Worm (Caenorhabditis elegans) whole organism, L4 larva: ENCODE data around the gene srd-27.
A peak's percentile ranks its signal among the peaks of the same experiment; 100 is the strongest.
"Not testable (repeated sequence)": the region's sequence is repeated elsewhere in the genome, so short reads cannot be mapped to it uniquely, and the experiment has no call there.

ENCODE experiments used
- D1046.2 ChIP-seq: fragments of 200-800 bp; sonication (Bioruptor generic); IDR thresholded peaks from 2 replicates; pipeline ENCODE4 v1.3.6; 2022; ENCODE audit warnings: missing genetic modification characterization, missing compliant biosample characterization
- F10B5.3 ChIP-seq: sonication (generic microtip); optimal IDR thresholded peaks from 2 replicates; lab custom pipeline; 2016; ENCODE audit warnings: mild to moderate bottlenecking, missing genetic modification characterization, missing compliant biosample characterization
- F26F4.8 ChIP-seq: fragments of 200-800 bp; sonication (Bioruptor generic); conservative IDR thresholded peaks from 2 replicates; pipeline ENCODE4 v1.3.6; 2022; ENCODE audit warnings: missing genetic modification characterization, missing compliant biosample characterization
- F44E2.7 ChIP-seq: fragments of 200-800 bp; sonication (Bioruptor generic); IDR thresholded peaks from 2 replicates; pipeline ENCODE4 v2.1.2; 2022; ENCODE audit warnings: missing genetic modification characterization, missing compliant biosample characterization
- T26A8.4 ChIP-seq: fragments of 200-800 bp; sonication (Bioruptor generic); IDR thresholded peaks from 2 replicates; pipeline ENCODE4 v1.3.6; 2022; ENCODE audit warnings: missing genetic modification characterization, missing compliant biosample characterization
- Y105C5A.15 ChIP-seq: fragments of 200-800 bp; sonication (Bioruptor generic); IDR thresholded peaks from 2 replicates; pipeline ENCODE4 v1.3.6; 2022; ENCODE audit warnings: missing genetic modification characterization, missing compliant biosample characterization
- Y48G9A.11 ChIP-seq: fragments of 200-800 bp; sonication (Bioruptor generic); IDR thresholded peaks from 2 replicates; pipeline ENCODE4 v1.3.6; 2022; ENCODE audit warnings: missing genetic modification reagents, missing genetic modification characterization, missing compliant biosample characterization
- Y5F2A.4 ChIP-seq: fragments of 200-800 bp; sonication (Bioruptor generic); optimal IDR thresholded peaks from 2 replicates; lab custom pipeline; 2018; ENCODE audit warnings: mild to moderate bottlenecking, missing genetic modification characterization, missing compliant biosample characterization
- Y75B8A.6 ChIP-seq: fragments of 200-800 bp; sonication (Bioruptor generic); IDR thresholded peaks from 2 replicates; pipeline ENCODE4 v1.3.6; 2022; ENCODE audit warnings: missing genetic modification reagents, missing genetic modification characterization, missing compliant biosample characterization
- ZK337.2 ChIP-seq: fragments of 200-800 bp; sonication (Bioruptor generic); IDR thresholded peaks from 2 replicates; pipeline ENCODE4 v1.3.6; 2022; ENCODE audit warnings: missing genetic modification reagents, missing genetic modification characterization, missing compliant biosample characterization
- aha-1 ChIP-seq: fragments of 150-350 bp; peaks from one replicate; lab custom pipeline; 2014; ENCODE audit warnings: missing biosample characterization, missing genetic modification characterization
- arid-1 ChIP-seq: fragments of 200-800 bp; sonication (Bioruptor generic); conservative IDR thresholded peaks from 2 replicates; pipeline ENCODE4 v1.3.6; 2022; ENCODE audit warnings: missing genetic modification reagents, missing genetic modification characterization, missing compliant biosample characterization
- ceh-28 ChIP-seq: fragments of 150-350 bp; optimal IDR thresholded peaks from 2 replicates; lab custom pipeline; 2014; ENCODE audit warnings: missing biosample characterization, missing genetic modification reagents, missing genetic modification characterization
- ceh-32 ChIP-seq: sonication (generic microtip); optimal IDR thresholded peaks from 2 replicates; lab custom pipeline; 2016; ENCODE audit warnings: mild to moderate bottlenecking, missing genetic modification characterization, missing compliant biosample characterization; ENCODE audit not compliant: poor library complexity
- ceh-44 ChIP-seq: fragments of 200-800 bp; sonication (Bioruptor generic); IDR thresholded peaks from 2 replicates; pipeline ENCODE4 v1.3.6; 2022; ENCODE audit warnings: missing genetic modification reagents, missing genetic modification characterization, missing compliant biosample characterization
- ces-1 ChIP-seq: fragments of 150-350 bp; sonication (generic microtip); optimal IDR thresholded peaks from 4 replicates; lab custom pipeline; 2014; ENCODE audit warnings: missing biosample characterization, missing genetic modification reagents, missing genetic modification characterization
- daf-16 ChIP-seq, 3 experiments: sonication (generic microtip); optimal IDR thresholded peaks; 2 replicates each; lab custom pipeline; 2016 to 2017; ENCODE audit warnings: missing genetic modification characterization in 3 of 3, missing genetic modification reagents in 3 of 3, mild to moderate bottlenecking in 2 of 3, missing compliant biosample characterization in 2 of 3, missing biosample characterization in 1 of 3, moderate library complexity in 1 of 3
- daf-19 ChIP-seq: fragments of 200-800 bp; sonication (Bioruptor generic); conservative IDR thresholded peaks from 2 replicates; pipeline ENCODE4 v1.3.6; 2022; ENCODE audit warnings: missing genetic modification characterization, missing compliant biosample characterization
- dmd-6 ChIP-seq: fragments of 200-800 bp; sonication (Bioruptor generic); IDR thresholded peaks from 2 replicates; pipeline ENCODE4 v1.3.6; 2022; ENCODE audit warnings: missing genetic modification reagents, missing genetic modification characterization, missing compliant biosample characterization
- dve-1 ChIP-seq: sonication (generic microtip); optimal IDR thresholded peaks from 2 replicates; lab custom pipeline; 2017; ENCODE audit warnings: antibody characterized with exemption, mild to moderate bottlenecking, missing genetic modification characterization, missing compliant biosample characterization; ENCODE audit not compliant: insufficient read depth
- egl-27 ChIP-seq: sonication (generic microtip); optimal IDR thresholded peaks from 3 replicates; lab custom pipeline; 2017; ENCODE audit warnings: missing biosample characterization, missing genetic modification reagents, missing genetic modification characterization
- hmg-1.1 ChIP-seq: fragments of 200-800 bp; sonication (Bioruptor generic); IDR thresholded peaks from 2 replicates; pipeline ENCODE4 v1.3.6; 2022; ENCODE audit warnings: missing genetic modification reagents, missing genetic modification characterization, missing compliant biosample characterization
- lin-1 ChIP-seq: fragments of 200-800 bp; sonication (Bioruptor generic); IDR thresholded peaks from 2 replicates; pipeline ENCODE4 v1.3.6; 2022; ENCODE audit warnings: missing genetic modification reagents, missing genetic modification characterization, missing compliant biosample characterization
- lin-13 ChIP-seq: fragments of 150-350 bp; optimal IDR thresholded peaks from 2 replicates; lab custom pipeline; 2014; ENCODE audit warnings: missing biosample characterization, missing genetic modification reagents, missing genetic modification characterization
- lin-15B ChIP-seq: fragments of 150-350 bp; sonication (generic microtip); optimal IDR thresholded peaks from 3 replicates; lab custom pipeline; 2014; ENCODE audit warnings: missing biosample characterization, missing genetic modification characterization
- lin-29 ChIP-seq: fragments of 200-800 bp; sonication (Bioruptor generic); IDR thresholded peaks from 2 replicates; pipeline ENCODE4 v1.3.6; 2022; ENCODE audit warnings: missing genetic modification reagents, missing genetic modification characterization, missing compliant biosample characterization
- lin-38 ChIP-seq: fragments of 200-800 bp; sonication (Bioruptor generic); IDR thresholded peaks from 2 replicates; pipeline ENCODE4 v1.3.6; 2022; ENCODE audit warnings: missing genetic modification reagents, missing genetic modification characterization, missing compliant biosample characterization
- lin-39 ChIP-seq: fragments of 150-350 bp; optimal IDR thresholded peaks from 2 replicates; lab custom pipeline; 2014; ENCODE audit warnings: missing biosample characterization, missing genetic modification reagents, missing genetic modification characterization
- madf-5 ChIP-seq, 2 experiments: fragments of 200-800 bp; sonication (Bioruptor generic); IDR thresholded peaks; 2 replicates each; pipeline ENCODE4 v1.3.6; 2022; ENCODE audit warnings: missing compliant biosample characterization in 2 of 2, missing genetic modification characterization in 2 of 2
- mdl-1 ChIP-seq, 2 experiments: fragments of 150-350 bp in 1 of 2; sonication (generic microtip) in 1 of 2; optimal IDR thresholded peaks; 2 replicates each; lab custom pipeline; 2014 to 2017; ENCODE audit warnings: missing biosample characterization in 2 of 2, missing genetic modification characterization in 2 of 2
- mes-2 ChIP-seq: sonication (generic microtip); optimal IDR thresholded peaks from 2 replicates; lab custom pipeline; 2016; ENCODE audit warnings: missing genotype, mild to moderate bottlenecking, missing genetic modification characterization, missing compliant biosample characterization; ENCODE audit not compliant: poor library complexity, severe bottlenecking
- mxl-2 ChIP-seq: fragments of 200-800 bp; sonication (Bioruptor generic); conservative IDR thresholded peaks from 2 replicates; pipeline ENCODE4 v1.3.6; 2022; ENCODE audit warnings: missing genetic modification reagents, missing genetic modification characterization, missing compliant biosample characterization
- nhr-102 ChIP-seq: sonication (generic microtip); optimal IDR thresholded peaks from 2 replicates; lab custom pipeline; 2016; ENCODE audit warnings: mild to moderate bottlenecking, missing genetic modification characterization, moderate library complexity, missing compliant biosample characterization
- nhr-48 ChIP-seq: sonication (generic microtip); optimal IDR thresholded peaks from 2 replicates; lab custom pipeline; 2016; ENCODE audit warnings: mild to moderate bottlenecking, missing genetic modification characterization, missing compliant biosample characterization
- nhr-76 ChIP-seq: fragments of 150-350 bp; optimal IDR thresholded peaks from 2 replicates; lab custom pipeline; 2014; ENCODE audit warnings: missing biosample characterization, missing genetic modification characterization
- saeg-2 ChIP-seq: fragments of 200-800 bp; sonication (Bioruptor generic); IDR thresholded peaks from 2 replicates; pipeline ENCODE4 v1.3.6; 2022; ENCODE audit warnings: missing genetic modification reagents, missing genetic modification characterization, missing compliant biosample characterization
- snpc-1.2 ChIP-seq: fragments of 200-800 bp; sonication (Bioruptor generic); IDR thresholded peaks from 2 replicates; pipeline ENCODE4 v1.3.6; 2022; ENCODE audit warnings: missing genetic modification reagents, missing genetic modification characterization, missing compliant biosample characterization
- spr-1 ChIP-seq: sonication (generic microtip); optimal IDR thresholded peaks from 2 replicates; lab custom pipeline; 2016; ENCODE audit warnings: mild to moderate bottlenecking, missing genetic modification characterization, missing compliant biosample characterization
- unc-39 ChIP-seq: sonication (generic microtip); optimal IDR thresholded peaks from 2 replicates; lab custom pipeline; 2017; ENCODE audit warnings: missing biosample characterization, missing genetic modification characterization
- vab-7 ChIP-seq: fragments of 200-800 bp; sonication (Bioruptor generic); IDR thresholded peaks from 2 replicates; pipeline ENCODE4 v1.3.6; 2022; ENCODE audit warnings: missing genetic modification reagents, missing genetic modification characterization, missing compliant biosample characterization
- zfp-2 ChIP-seq: sonication (generic microtip); optimal IDR thresholded peaks from 2 replicates; lab custom pipeline; 2016; ENCODE audit warnings: mild to moderate bottlenecking, missing genetic modification characterization, missing compliant biosample characterization
- zfp-3 ChIP-seq: fragments of 200-800 bp; sonication (Bioruptor generic); conservative IDR thresholded peaks from 2 replicates; pipeline ENCODE4 v1.3.6; 2022; ENCODE audit warnings: missing genetic modification reagents, missing genetic modification characterization, missing compliant biosample characterization

Gene srd-27

DNA sequence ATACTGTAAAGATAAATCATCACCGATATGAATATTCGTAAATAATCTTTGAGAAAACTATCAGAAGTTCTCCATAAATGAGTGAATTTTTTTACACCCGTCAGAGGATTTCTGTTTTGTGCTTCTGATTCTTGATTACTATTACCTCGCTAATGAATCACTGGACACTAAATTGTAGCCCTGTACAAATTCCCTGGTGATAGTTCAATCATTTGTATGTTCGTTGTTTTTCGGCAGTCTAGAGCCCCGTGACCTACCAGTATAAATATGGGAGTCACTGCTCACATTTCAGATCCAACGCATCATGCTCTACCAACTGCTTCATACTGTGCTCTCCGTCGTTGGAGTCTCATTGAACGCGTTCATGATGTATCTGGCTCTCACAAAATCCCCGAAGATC, at the start of gene srd-27:
Gene srd-27 (plus strand): TSS at position 301 of the 400 bp plus-strand sequence.
- not testable (repeated sequence) for TF ChIP-seq daf-19 (GFP tag; lab: Robert Waterston, UW); lin-1 (GFP tag; lab: Robert Waterston, UW); Y75B8A.6

ce11 chrV:15754731-15755130, 48.4 kb upstream of the srd-27 start, which contains the start of gene str-8:
Gene str-8, plus strand, starts transcription at chrV:15755031.
- not testable (repeated sequence) for TF ChIP-seq ZK337.2; lin-29 (GFP tag; lab: Robert Waterston, UW); egl-27 (tag; lab: Kevin White, UChicago)

DNA sequence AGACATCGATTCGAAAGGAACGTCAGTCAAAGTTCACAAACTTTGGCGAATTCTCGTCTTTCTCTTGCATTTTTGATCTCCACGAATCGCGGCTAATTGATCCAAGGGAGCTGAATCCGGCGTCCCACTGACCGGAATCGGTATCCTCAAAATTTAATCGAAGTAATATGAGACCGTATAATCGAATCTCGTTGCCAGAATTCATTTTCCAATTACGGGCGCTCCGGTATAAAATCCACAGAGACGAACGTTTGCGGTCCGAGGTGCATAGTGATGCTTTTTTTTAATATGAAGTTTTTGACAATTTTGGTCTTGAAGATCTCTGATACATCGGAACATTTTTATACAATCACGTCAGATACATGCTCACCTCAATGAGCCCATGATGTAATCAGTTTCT, 45.5 kb upstream of the srd-27 start:
- TF ChIP-seq aha-1, result peak; percentile 92
- TF ChIP-seq unc-39, result no peak
- TF ChIP-seq snpc-1.2 (GFP tag; lab: Robert Waterston, UW), result no peak
- TF ChIP-seq mes-2 (tag; lab: Kevin White, UChicago), result no peak
- TF ChIP-seq mxl-2, result no peak

ce11 chrV:15758449-15758848, 44.7 kb upstream of the srd-27 start, which contains the start of gene str-9:
Gene str-9, plus strand, starts transcription at chrV:15758749.
- no peak for TF ChIP-seq ces-1
- TF ChIP-seq, all 104 proteins: peak for 0

DNA sequence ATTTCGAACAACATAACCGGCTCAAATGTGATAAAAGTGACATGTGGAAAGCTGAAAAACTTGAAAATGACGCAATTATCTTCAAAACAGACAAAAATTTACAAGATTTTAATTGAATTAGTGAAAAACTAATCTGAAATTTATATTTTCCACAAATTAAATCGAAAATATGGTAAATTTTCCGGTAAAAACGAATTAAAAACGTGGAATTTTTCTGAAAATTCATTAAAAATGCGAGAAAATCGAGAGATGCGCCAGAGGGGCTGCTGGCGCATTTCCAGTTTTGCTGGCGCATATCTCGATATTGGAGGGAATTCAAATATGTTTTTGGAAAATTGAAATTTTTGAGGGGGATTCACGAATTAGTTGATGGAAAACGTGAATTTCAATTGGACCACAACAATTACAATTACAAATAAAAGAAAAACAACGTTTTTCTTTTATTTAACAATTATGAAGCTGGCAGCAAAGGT, 37.0 kb upstream of the srd-27 start, which contains the start of the genes haf-3 and F57A10.2:
Gene haf-3 (minus strand): TSS at position 51 of the 473 bp plus-strand sequence.
Gene F57A10.2 (plus strand): TSS at position 454 of the 473 bp plus-strand sequence.
- peak; percentile 92 for TF ChIP-seq nhr-102 (tag; lab: Kevin White, UChicago)
- no peak for TF ChIP-seq lin-39
- TF ChIP-seq daf-16 (GFP tag; optimal IDR thresholded peaks at IDR 0.05; lab: Kevin White, UChicago), result peak in 1 of 2 experiments; percentile 58
- TF ChIP-seq daf-16 (tag; optimal IDR thresholded peaks at IDR 0.05; lab: Kevin White, UChicago), result peak; percentile 42
- peak; percentile 6 for TF ChIP-seq ces-1
- TF ChIP-seq ceh-32 (tag; lab: Kevin White, UChicago), result peak; percentile 38
- peak; percentile 40 for TF ChIP-seq Y5F2A.4
- TF ChIP-seq spr-1 (tag; lab: Kevin White, UChicago), result peak; percentile 78
- TF ChIP-seq lin-38 (GFP tag; lab: Robert Waterston, UW), result peak; percentile 90
- no peak for TF ChIP-seq saeg-2 (GFP tag; lab: Robert Waterston, UW)
- TF ChIP-seq F10B5.3, result peak; percentile 71
- TF ChIP-seq D1046.2 (GFP tag; lab: Robert Waterston, UW), result 0 out of 2 replicates have a peak, but pooled peaks have one; percentile 36
- TF ChIP-seq F44E2.7, result no peak
- TF ChIP-seq Y48G9A.11, result peak; percentile 75
- peak; percentile 75 for TF ChIP-seq nhr-48 (tag; lab: Kevin White, UChicago)
- TF ChIP-seq Y105C5A.15, result no peak
- TF ChIP-seq dmd-6 (GFP tag; lab: Robert Waterston, UW), result peak; percentile 89
- peak in 1 of 2 experiments; percentile 21 for TF ChIP-seq mdl-1 (tag; optimal IDR thresholded peaks at IDR 0.05; lab: Kevin White, UChicago)
- no peak for TF ChIP-seq ceh-28
- peak; percentile 63; the same call in 1 of the 2 replicates for TF ChIP-seq zfp-3
- no peak for TF ChIP-seq ceh-44
- TF ChIP-seq lin-15B (tag; lab: Kevin White, UChicago), result peak; percentile 68
- peak; percentile 43; the same call in 1 of the 2 replicates for TF ChIP-seq vab-7 (GFP tag; lab: Robert Waterston, UW)
- TF ChIP-seq zfp-2 (tag; lab: Kevin White, UChicago), result peak; percentile 10
- peak; percentile 95 for TF ChIP-seq dve-1
- peak; percentile 94 for TF ChIP-seq T26A8.4 (GFP tag; lab: Robert Waterston, UW)
- TF ChIP-seq nhr-76 (tag; lab: Kevin White, UChicago), result no peak
- TF ChIP-seq lin-13 (GFP tag; lab: Kevin White, UChicago), result peak; percentile 83
- no peak for TF ChIP-seq madf-5 (GFP tag; IDR thresholded peaks at IDR 0.05; lab: Robert Waterston, UW)
- peak; percentile 70 for TF ChIP-seq snpc-1.2 (GFP tag; lab: Robert Waterston, UW)
- TF ChIP-seq hmg-1.1, result peak; percentile 79
- TF ChIP-seq F26F4.8 (GFP tag; lab: Robert Waterston, UW), result no peak
- TF ChIP-seq arid-1, result 0 out of 2 replicates have a peak, but pooled peaks have one; percentile 37
